Worm (Caenorhabditis elegans): ENCODE data around the gene mrps-9.

mrps-9 gene

ce11 chrIII:8308238-8308637 lies 42.4 kb downstream of the mrps-9 start, which contains the start of gene F10E9.4:
F10E9.4 (plus strand) TSS chrIII:8308538.
- no peak for TF ChIP-seq nhr-237 (tag; optimal IDR thresholded peaks at IDR 0.05)
- no peak for TF ChIP-seq mbf-1 (tag; optimal IDR thresholded peaks at IDR 0.05)
- TF ChIP-seq unc-55 (GFP tag; optimal IDR thresholded peaks at IDR 0.05): no peak
- TF ChIP-seq egl-27 (tag; optimal IDR thresholded peaks at IDR 0.05): no peak
- TF ChIP-seq aly-2 (tag; optimal IDR thresholded peaks at IDR 0.05): no peak
- no peak for TF ChIP-seq nhr-129 (tag; optimal IDR thresholded peaks at IDR 0.05)
- no peak for TF ChIP-seq ztf-4 (tag; optimal IDR thresholded peaks at IDR 0.05)
- no peak for TF ChIP-seq ztf-11 (tag; optimal IDR thresholded peaks at IDR 0.05)
- TF ChIP-seq F13H6.1 (tag; optimal IDR thresholded peaks at IDR 0.05): no peak
- no peak for TF ChIP-seq peb-1 (tag; optimal IDR thresholded peaks at IDR 0.05)
- no peak for TF ChIP-seq snpc-4 (tag; optimal IDR thresholded peaks at IDR 0.05)
- TF ChIP-seq unc-62 (GFP tag; optimal IDR thresholded peaks at IDR 0.05): no peak
- no peak for TF ChIP-seq nhr-12 (tag; optimal IDR thresholded peaks at IDR 0.05)
- no peak for TF ChIP-seq dmd-4 (tag; optimal IDR thresholded peaks at IDR 0.05)
- TF ChIP-seq nhr-6 (tag; optimal IDR thresholded peaks at IDR 0.05): no peak
- TF ChIP-seq ceh-82 (tag; optimal IDR thresholded peaks at IDR 0.05): no peak

ce11 chrIII:8310239-8311057 lies 44.6 kb downstream of the mrps-9 start, which contains the start of gene F10E9.3:
F10E9.3 (plus strand) TSS chrIII:8311007.
- TF ChIP-seq ZK546.5 (tag; optimal IDR thresholded peaks at IDR 0.05) (no peak), lin-13 (GFP tag; optimal IDR thresholded peaks at IDR 0.05) (no peak), nhr-6 (tag; optimal IDR thresholded peaks at IDR 0.05) (no peak), nhr-129 (tag; optimal IDR thresholded peaks at IDR 0.05) (peak; percentile 34), mbf-1 (tag; optimal IDR thresholded peaks at IDR 0.05) (no peak), alr-1 (tag; optimal IDR thresholded peaks at IDR 0.05) (no peak), snpc-4 (tag; optimal IDR thresholded peaks at IDR 0.05) (no peak), lin-11 (tag; optimal IDR thresholded peaks at IDR 0.05) (no peak), crh-2 (tag; optimal IDR thresholded peaks at IDR 0.05) (no peak), elt-3 (tag; optimal IDR thresholded peaks at IDR 0.05) (no peak), R02D3.7 (tag; optimal IDR thresholded peaks at IDR 0.05) (no peak), nhr-77 (tag; optimal IDR thresholded peaks at IDR 0.05) (no peak), sem-4 (tag; optimal IDR thresholded peaks at IDR 0.05) (no peak), ztf-4 (tag; optimal IDR thresholded peaks at IDR 0.05) (no peak), unc-55 (GFP tag; optimal IDR thresholded peaks at IDR 0.05) (peak; percentile 43), elt-1 (tag; optimal IDR thresholded peaks at IDR 0.05) (no peak), zag-1 (tag; optimal IDR thresholded peaks at IDR 0.05) (no peak), nhr-25 (tag; optimal IDR thresholded peaks at IDR 0.05) (no peak), C34F6.9 (tag; optimal IDR thresholded peaks at IDR 0.05) (peak; percentile 11), lin-39 (tag; optimal IDR thresholded peaks at IDR 0.05) (no peak), F13H6.1 (tag; optimal IDR thresholded peaks at IDR 0.05) (no peak), ama-1 (optimal IDR thresholded peaks at IDR 0.05) (no peak), dmd-4 (tag; optimal IDR thresholded peaks at IDR 0.05) (no peak), gmeb-1 (tag; optimal IDR thresholded peaks at IDR 0.05) (no peak), ceh-16 (tag; optimal IDR thresholded peaks at IDR 0.05) (no peak), mdl-1 (tag; optimal IDR thresholded peaks at IDR 0.05) (no peak), blmp-1 (tag; optimal IDR thresholded peaks at IDR 0.05; ENCODE audit: insufficient read depth) (no peak), nhr-21 (tag; optimal IDR thresholded peaks at IDR 0.05) (no peak), nhr-237 (tag; optimal IDR thresholded peaks at IDR 0.05) (no peak), lsy-2 (tag; optimal IDR thresholded peaks at IDR 0.05) (peak; percentile 19 to 96), peb-1 (tag; optimal IDR thresholded peaks at IDR 0.05) (no peak)

- TF ChIP-seq gmeb-1 (tag; optimal IDR thresholded peaks at IDR 0.05): no peak
- TF ChIP-seq blmp-1 (tag; optimal IDR thresholded peaks at IDR 0.05; ENCODE audit: insufficient read depth): no peak
- TF ChIP-seq unc-62 (GFP tag; optimal IDR thresholded peaks at IDR 0.05): no peak
- no peak for TF ChIP-seq mab-5 (tag; optimal IDR thresholded peaks at IDR 0.05)
- TF ChIP-seq R02D3.7 (tag; optimal IDR thresholded peaks at IDR 0.05): no peak
Observed at ce11 chrIII:8312393-8312792, 46.5 kb downstream of the mrps-9 start, which contains the start of gene F10E9.2. F10E9.2 (plus strand) TSS chrIII:8312693.
